Fruit fly (Drosophila melanogaster) S2 (cell line): ENCODE measurements around the gene CG8541.

Source experiments
- CG8478 ChIP-seq: fragments of >200 bp; optimal IDR thresholded peaks from 2 replicates; lab custom pipeline; 2018
- CTCF ChIP-seq, 2 experiments: fragments of >200 bp; optimal IDR thresholded peaks; 2 replicates each; lab custom pipeline; 2018

DNA sequence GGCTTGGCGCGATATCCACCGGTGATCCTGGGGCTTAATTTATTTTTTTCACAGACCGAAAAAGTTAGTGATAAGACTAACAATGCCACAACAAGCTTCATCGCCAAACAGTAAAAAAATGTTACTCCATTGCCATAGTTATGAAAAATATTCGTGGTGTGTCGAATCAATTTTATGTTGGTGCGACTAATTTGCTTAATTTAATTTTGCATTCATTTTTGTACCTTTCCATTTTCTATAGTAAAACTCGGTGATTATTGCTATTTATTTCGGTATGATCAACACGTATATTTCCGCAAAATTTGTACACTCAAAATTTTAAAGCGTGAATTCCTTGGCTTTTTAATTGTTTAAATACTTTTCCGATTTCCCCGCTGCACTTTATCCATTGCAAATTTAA, 30.7 kb upstream of the CG8541 start, which contains the start of gene sphinx2:
- TF ChIP-seq CTCF (optimal IDR thresholded peaks at IDR 0.05; lab: Kevin White, UChicago) (no peak), CG8478 (lab: Kevin White, UChicago) (no peak)
